Worm (Caenorhabditis elegans) whole organism, L4 larva: ENCODE data around the gene C05G5.3.

Source experiments
- F10B5.3 ChIP-seq: sonication (generic microtip); optimal IDR thresholded peaks from 2 replicates; lab custom pipeline; 2016; ENCODE audit warnings: mild to moderate bottlenecking, missing genetic modification characterization, missing compliant biosample characterization
- F26F4.8 ChIP-seq: fragments of 200-800 bp; sonication (Bioruptor generic); conservative IDR thresholded peaks from 2 replicates; pipeline ENCODE4 v1.3.6; 2022; ENCODE audit warnings: missing genetic modification characterization, missing compliant biosample characterization
- F49E8.2 ChIP-seq: sonication (generic microtip); optimal IDR thresholded peaks from 2 replicates; lab custom pipeline; 2016; ENCODE audit warnings: missing compliant biosample characterization, mild to moderate bottlenecking, missing genetic modification characterization, borderline replicate concordance
- R02D3.7 ChIP-seq: fragments of 150-350 bp; sonication (generic microtip); optimal IDR thresholded peaks from 3 replicates; lab custom pipeline; 2014; ENCODE audit warnings: missing biosample characterization, missing genetic modification characterization
- Y105C5A.15 ChIP-seq: fragments of 200-800 bp; sonication (Bioruptor generic); IDR thresholded peaks from 2 replicates; pipeline ENCODE4 v1.3.6; 2022; ENCODE audit warnings: missing genetic modification characterization, missing compliant biosample characterization
- Y48G9A.11 ChIP-seq: fragments of 200-800 bp; sonication (Bioruptor generic); IDR thresholded peaks from 2 replicates; pipeline ENCODE4 v1.3.6; 2022; ENCODE audit warnings: missing genetic modification reagents, missing genetic modification characterization, missing compliant biosample characterization
- Y5F2A.4 ChIP-seq: fragments of 200-800 bp; sonication (Bioruptor generic); optimal IDR thresholded peaks from 2 replicates; lab custom pipeline; 2018; ENCODE audit warnings: mild to moderate bottlenecking, missing genetic modification characterization, missing compliant biosample characterization
- Y75B8A.6 ChIP-seq: fragments of 200-800 bp; sonication (Bioruptor generic); IDR thresholded peaks from 2 replicates; pipeline ENCODE4 v1.3.6; 2022; ENCODE audit warnings: missing genetic modification reagents, missing genetic modification characterization, missing compliant biosample characterization
- aha-1 ChIP-seq: fragments of 150-350 bp; peaks from one replicate; lab custom pipeline; 2014; ENCODE audit warnings: missing biosample characterization, missing genetic modification characterization
- arid-1 ChIP-seq: fragments of 200-800 bp; sonication (Bioruptor generic); conservative IDR thresholded peaks from 2 replicates; pipeline ENCODE4 v1.3.6; 2022; ENCODE audit warnings: missing genetic modification reagents, missing genetic modification characterization, missing compliant biosample characterization
- attf-4 ChIP-seq: sonication (generic microtip); optimal IDR thresholded peaks from 3 replicates; lab custom pipeline; 2017; ENCODE audit warnings: missing biosample characterization, missing genetic modification characterization
- ceh-20 ChIP-seq: fragments of 200-800 bp; sonication (Bioruptor generic); IDR thresholded peaks from 2 replicates; pipeline ENCODE4 v1.3.6; 2022; ENCODE audit warnings: missing genetic modification reagents, missing genetic modification characterization, missing compliant biosample characterization
- ceh-28 ChIP-seq: fragments of 150-350 bp; optimal IDR thresholded peaks from 2 replicates; lab custom pipeline; 2014; ENCODE audit warnings: missing biosample characterization, missing genetic modification reagents, missing genetic modification characterization
- ceh-44 ChIP-seq: fragments of 200-800 bp; sonication (Bioruptor generic); IDR thresholded peaks from 2 replicates; pipeline ENCODE4 v1.3.6; 2022; ENCODE audit warnings: missing genetic modification reagents, missing genetic modification characterization, missing compliant biosample characterization
- ceh-62 ChIP-seq: sonication (generic microtip); optimal IDR thresholded peaks from 2 replicates; lab custom pipeline; 2017; ENCODE audit warnings: missing biosample characterization, missing genetic modification characterization
- cey-2 ChIP-seq: sonication (generic microtip); optimal IDR thresholded peaks from 3 replicates; lab custom pipeline; 2017; ENCODE audit warnings: missing genetic modification characterization, mild to moderate bottlenecking, missing compliant biosample characterization, antibody characterized with exemption, borderline replicate concordance; ENCODE audit not compliant: insufficient read depth
- daf-16 ChIP-seq, 3 experiments: sonication (generic microtip); optimal IDR thresholded peaks; 2 replicates each; lab custom pipeline; 2016 to 2017; ENCODE audit warnings: missing genetic modification characterization in 3 of 3, missing genetic modification reagents in 3 of 3, mild to moderate bottlenecking in 2 of 3, missing compliant biosample characterization in 2 of 3, missing biosample characterization in 1 of 3, moderate library complexity in 1 of 3
- daf-19 ChIP-seq: fragments of 200-800 bp; sonication (Bioruptor generic); conservative IDR thresholded peaks from 2 replicates; pipeline ENCODE4 v1.3.6; 2022; ENCODE audit warnings: missing genetic modification characterization, missing compliant biosample characterization
- daf-8 ChIP-seq: fragments of 200-800 bp; sonication (Bioruptor generic); IDR thresholded peaks from 2 replicates; pipeline ENCODE4 v1.3.6; 2022; ENCODE audit warnings: missing genetic modification characterization, missing compliant biosample characterization
- dpl-1 ChIP-seq: fragments of 150-350 bp; optimal IDR thresholded peaks from 2 replicates; lab custom pipeline; 2014; ENCODE audit warnings: missing biosample characterization, missing genetic modification reagents, missing genetic modification characterization
- egl-27 ChIP-seq: sonication (generic microtip); optimal IDR thresholded peaks from 3 replicates; lab custom pipeline; 2017; ENCODE audit warnings: missing biosample characterization, missing genetic modification reagents, missing genetic modification characterization
- fos-1 ChIP-seq: fragments of 150-350 bp; optimal IDR thresholded peaks from 2 replicates; lab custom pipeline; 2014; ENCODE audit warnings: missing biosample characterization, missing genetic modification characterization
- gei-8 ChIP-seq: fragments of 200-800 bp; sonication (Bioruptor generic); optimal IDR thresholded peaks from 2 replicates; lab custom pipeline; 2018; ENCODE audit warnings: mild to moderate bottlenecking, missing genetic modification characterization, missing compliant biosample characterization
- hif-1 ChIP-seq, 2 experiments: sonication (generic microtip); optimal IDR thresholded peaks; 2 replicates each; lab custom pipeline; 2016 to 2017; ENCODE audit warnings: missing compliant biosample characterization in 2 of 2, missing genetic modification characterization in 2 of 2, missing genetic modification reagents in 2 of 2, missing genotype in 2 of 2, mild to moderate bottlenecking in 1 of 2
- hlh-30 ChIP-seq: sonication (generic microtip); optimal IDR thresholded peaks from 2 replicates; lab custom pipeline; 2017; ENCODE audit warnings: antibody characterized with exemption, mild to moderate bottlenecking, missing genetic modification characterization, missing compliant biosample characterization; ENCODE audit not compliant: insufficient read depth
- hmg-1.1 ChIP-seq: fragments of 200-800 bp; sonication (Bioruptor generic); IDR thresholded peaks from 2 replicates; pipeline ENCODE4 v1.3.6; 2022; ENCODE audit warnings: missing genetic modification reagents, missing genetic modification characterization, missing compliant biosample characterization
- lin-1 ChIP-seq: fragments of 200-800 bp; sonication (Bioruptor generic); IDR thresholded peaks from 2 replicates; pipeline ENCODE4 v1.3.6; 2022; ENCODE audit warnings: missing genetic modification reagents, missing genetic modification characterization, missing compliant biosample characterization
- lin-13 ChIP-seq: fragments of 150-350 bp; optimal IDR thresholded peaks from 2 replicates; lab custom pipeline; 2014; ENCODE audit warnings: missing biosample characterization, missing genetic modification reagents, missing genetic modification characterization
- lsy-2 ChIP-seq, 2 experiments: fragments of 150-350 bp in 1 of 2; sonication (generic microtip) in 1 of 2; optimal IDR thresholded peaks; 2 replicates each; lab custom pipeline; 2014 to 2017; ENCODE audit warnings: missing biosample characterization in 2 of 2, missing genetic modification characterization in 2 of 2
- madf-5 ChIP-seq, 2 experiments: fragments of 200-800 bp; sonication (Bioruptor generic); IDR thresholded peaks; 2 replicates each; pipeline ENCODE4 v1.3.6; 2022; ENCODE audit warnings: missing compliant biosample characterization in 2 of 2, missing genetic modification characterization in 2 of 2
- madf-9 ChIP-seq: fragments of 200-800 bp; sonication (Bioruptor generic); conservative IDR thresholded peaks from 2 replicates; pipeline ENCODE4 v1.3.6; 2022; ENCODE audit warnings: missing genetic modification reagents, missing genetic modification characterization, missing compliant biosample characterization
- mep-1 ChIP-seq: fragments of 150-350 bp; sonication (generic microtip); optimal IDR thresholded peaks from 3 replicates; lab custom pipeline; 2014; ENCODE audit warnings: missing biosample characterization, missing genetic modification characterization
- mes-2 ChIP-seq: sonication (generic microtip); optimal IDR thresholded peaks from 2 replicates; lab custom pipeline; 2016; ENCODE audit warnings: missing genotype, mild to moderate bottlenecking, missing genetic modification characterization, missing compliant biosample characterization; ENCODE audit not compliant: poor library complexity, severe bottlenecking
- mxl-3 ChIP-seq: fragments of 200-800 bp; sonication (Bioruptor generic); optimal IDR thresholded peaks from 2 replicates; lab custom pipeline; 2018; ENCODE audit warnings: mild to moderate bottlenecking, missing genetic modification characterization, missing compliant biosample characterization
- nhr-111 ChIP-seq: fragments of 200-800 bp; sonication (Bioruptor generic); optimal IDR thresholded peaks from 2 replicates; lab custom pipeline; 2018; ENCODE audit warnings: mild to moderate bottlenecking, missing genetic modification characterization, missing compliant biosample characterization
- nhr-237 ChIP-seq: sonication (generic microtip); optimal IDR thresholded peaks from 2 replicates; lab custom pipeline; 2017; ENCODE audit warnings: missing biosample characterization, missing genetic modification characterization
- nhr-25 ChIP-seq: sonication (generic microtip); optimal IDR thresholded peaks from 2 replicates; lab custom pipeline; 2017; ENCODE audit warnings: missing genetic modification characterization, mild to moderate bottlenecking, missing compliant biosample characterization, antibody characterized with exemption, moderate library complexity, borderline replicate concordance; ENCODE audit not compliant: insufficient read depth
- nhr-48 ChIP-seq: sonication (generic microtip); optimal IDR thresholded peaks from 2 replicates; lab custom pipeline; 2016; ENCODE audit warnings: mild to moderate bottlenecking, missing genetic modification characterization, missing compliant biosample characterization
- nhr-6 ChIP-seq: fragments of 150-350 bp; optimal IDR thresholded peaks from 2 replicates; lab custom pipeline; 2014; ENCODE audit warnings: missing biosample characterization, missing genetic modification characterization
- nhr-76 ChIP-seq: fragments of 150-350 bp; optimal IDR thresholded peaks from 2 replicates; lab custom pipeline; 2014; ENCODE audit warnings: missing biosample characterization, missing genetic modification characterization
- rbr-2 ChIP-seq: sonication (generic microtip); optimal IDR thresholded peaks from 2 replicates; lab custom pipeline; 2016; ENCODE audit warnings: missing genotype, missing genetic modification characterization, missing compliant biosample characterization
- snpc-1.2 ChIP-seq: fragments of 200-800 bp; sonication (Bioruptor generic); IDR thresholded peaks from 2 replicates; pipeline ENCODE4 v1.3.6; 2022; ENCODE audit warnings: missing genetic modification reagents, missing genetic modification characterization, missing compliant biosample characterization
- tra-1 ChIP-seq: fragments of 200-800 bp; sonication (Bioruptor generic); IDR thresholded peaks from 2 replicates; pipeline ENCODE4 v1.3.6; 2022; ENCODE audit warnings: missing genetic modification reagents, missing genetic modification characterization, missing compliant biosample characterization
- unc-130 ChIP-seq: sonication (generic microtip); optimal IDR thresholded peaks from 2 replicates; lab custom pipeline; 2016; ENCODE audit warnings: missing genetic modification reagents, missing genetic modification characterization, missing compliant biosample characterization
- unc-39 ChIP-seq: sonication (generic microtip); optimal IDR thresholded peaks from 2 replicates; lab custom pipeline; 2017; ENCODE audit warnings: missing biosample characterization, missing genetic modification characterization
- vab-7 ChIP-seq: fragments of 200-800 bp; sonication (Bioruptor generic); IDR thresholded peaks from 2 replicates; pipeline ENCODE4 v1.3.6; 2022; ENCODE audit warnings: missing genetic modification reagents, missing genetic modification characterization, missing compliant biosample characterization
- zag-1 ChIP-seq: fragments of 150-350 bp; optimal IDR thresholded peaks from 2 replicates; lab custom pipeline; 2014; ENCODE audit warnings: missing biosample characterization, missing genetic modification characterization
- zip-11 ChIP-seq: fragments of 200-800 bp; sonication (Bioruptor generic); IDR thresholded peaks from 2 replicates; pipeline ENCODE4 v1.3.6; 2022; ENCODE audit warnings: missing genetic modification characterization, missing compliant biosample characterization
- ztf-11 ChIP-seq: fragments of 150-350 bp; optimal IDR thresholded peaks from 2 replicates; lab custom pipeline; 2014; ENCODE audit warnings: missing biosample characterization, missing genetic modification characterization
- ztf-7 ChIP-seq: fragments of 150-350 bp; optimal IDR thresholded peaks from 2 replicates; lab custom pipeline; 2014; ENCODE audit warnings: missing biosample characterization, missing genetic modification characterization

C05G5.3 gene

DNA sequence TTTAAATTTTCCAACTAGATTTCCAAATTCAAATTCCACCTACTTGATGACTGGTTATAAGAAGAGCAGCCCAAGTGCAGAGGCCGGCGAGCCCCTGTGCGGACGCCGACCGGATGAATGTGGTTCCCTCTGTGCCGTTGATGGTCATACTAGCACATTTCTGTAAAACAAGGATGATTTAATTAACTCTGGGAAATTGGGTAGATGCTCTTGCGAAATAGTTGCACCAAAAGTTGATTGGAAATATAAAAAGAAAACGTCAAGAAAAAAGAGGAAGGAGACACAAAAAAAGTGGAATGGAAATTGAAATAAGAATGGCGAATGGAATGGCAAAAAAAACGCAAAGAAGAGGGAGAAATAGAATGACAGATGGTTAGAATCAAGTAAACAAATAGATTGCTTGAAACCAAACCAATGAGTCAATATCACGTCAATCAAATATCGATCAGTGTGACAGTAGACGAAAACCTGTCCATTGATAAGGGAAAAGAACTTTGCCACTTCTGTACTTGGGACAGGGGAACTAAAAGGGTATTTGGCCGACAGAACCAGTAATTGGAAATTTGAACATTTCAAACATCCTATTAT is 45.0 kb downstream of the C05G5.3 start, which contains the start of gene tmem-184 (continued):
- TF ChIP-seq nhr-237 (tag; lab: Kevin White, UChicago) = no peak
- no peak for TF ChIP-seq snpc-1.2 (GFP tag; lab: Robert Waterston, UW)
- no peak for TF ChIP-seq unc-39
- TF ChIP-seq egl-27 (tag; lab: Kevin White, UChicago) = no peak
- no peak for TF ChIP-seq ceh-44
- no peak for TF ChIP-seq cey-2 (tag; lab: Kevin White, UChicago)
- TF ChIP-seq zip-11 (GFP tag; lab: Robert Waterston, UW) = no peak
- TF ChIP-seq ceh-62 = no peak
- no peak for TF ChIP-seq nhr-25
- TF ChIP-seq lin-1 = no peak
- peak in 1 of 2 experiments; percentile 39 for TF ChIP-seq lsy-2 (tag; optimal IDR thresholded peaks at IDR 0.05; lab: Kevin White, UChicago)
- TF ChIP-seq madf-5 (GFP tag; IDR thresholded peaks at IDR 0.05; lab: Robert Waterston, UW) = no peak
- no peak for TF ChIP-seq fos-1
- no peak for TF ChIP-seq Y75B8A.6 (GFP tag; lab: Robert Waterston, UW)
- TF ChIP-seq mxl-3 (GFP tag; lab: Kevin White, UChicago) = peak; percentile 29
- no peak for TF ChIP-seq nhr-111 (GFP tag; lab: Kevin White, UChicago)
- no peak for TF ChIP-seq arid-1 (GFP tag; lab: Robert Waterston, UW)
- TF ChIP-seq attf-4 (tag; lab: Kevin White, UChicago) = no peak
- TF ChIP-seq aha-1 (tag; lab: Kevin White, UChicago) = peak; percentile 91
- no peak for TF ChIP-seq R02D3.7 (tag; lab: Kevin White, UChicago)
- TF ChIP-seq hmg-1.1 (GFP tag; lab: Robert Waterston, UW) = 0 out of 2 replicates have a peak, but pooled peaks have one; percentile 9
- TF ChIP-seq nhr-6 (tag; lab: Kevin White, UChicago) = no peak
- TF ChIP-seq hif-1 (tag; optimal IDR thresholded peaks at IDR 0.05; lab: Kevin White, UChicago) = peak in 1 of 2 experiments; percentile 20
- TF ChIP-seq F26F4.8 (GFP tag; lab: Robert Waterston, UW) = no peak
- no peak for TF ChIP-seq daf-19 (GFP tag; lab: Robert Waterston, UW)
- peak; percentile 2 for TF ChIP-seq nhr-76
- TF ChIP-seq nhr-48 = peak; percentile 88
- peak; percentile 9 for TF ChIP-seq lin-13
- no peak for TF ChIP-seq ztf-11
- TF ChIP-seq mep-1 (tag; lab: Kevin White, UChicago) = peak; percentile 43
- no peak for TF ChIP-seq ceh-28 (tag; lab: Kevin White, UChicago)
- TF ChIP-seq dpl-1 (GFP tag; lab: Kevin White, UChicago) = no peak
- no peak for TF ChIP-seq daf-8 (GFP tag; lab: Robert Waterston, UW)
- no peak for TF ChIP-seq unc-130 (GFP tag; lab: Kevin White, UChicago)
- TF ChIP-seq Y48G9A.11 (GFP tag; lab: Robert Waterston, UW) = no peak
- TF ChIP-seq tra-1 = peak; percentile 94
- TF ChIP-seq madf-9 (GFP tag; lab: Robert Waterston, UW) = no peak
- 0 out of 2 replicates have a peak, but pooled peaks have one; percentile 11 for TF ChIP-seq vab-7 (GFP tag; lab: Robert Waterston, UW)
- peak; percentile 40 for TF ChIP-seq hlh-30
- no peak for TF ChIP-seq rbr-2 (tag; lab: Kevin White, UChicago)
- TF ChIP-seq gei-8 (GFP tag; lab: Kevin White, UChicago) = no peak
- TF ChIP-seq F49E8.2 = no peak
- TF ChIP-seq mes-2 (tag; lab: Kevin White, UChicago) = peak; percentile 0
- TF ChIP-seq F10B5.3 = no peak
- peak in 1 of 2 experiments; percentile 90 for TF ChIP-seq daf-16 (GFP tag; optimal IDR thresholded peaks at IDR 0.05; lab: Kevin White, UChicago)
- peak; percentile 94 for TF ChIP-seq daf-16 (tag; optimal IDR thresholded peaks at IDR 0.05; lab: Kevin White, UChicago)
- no peak for TF ChIP-seq Y5F2A.4 (GFP tag; lab: Kevin White, UChicago)
- TF ChIP-seq Y105C5A.15 = no peak
- TF ChIP-seq ztf-7 (tag; lab: Kevin White, UChicago) = no peak
- no peak for TF ChIP-seq zag-1
- TF ChIP-seq ceh-20 (GFP tag; lab: Robert Waterston, UW) = peak; percentile 26; the same call in 1 of the 2 replicates
